Worm (Caenorhabditis elegans): ENCODE data around the gene lgc-4.

lgc-4 gene

DNA sequence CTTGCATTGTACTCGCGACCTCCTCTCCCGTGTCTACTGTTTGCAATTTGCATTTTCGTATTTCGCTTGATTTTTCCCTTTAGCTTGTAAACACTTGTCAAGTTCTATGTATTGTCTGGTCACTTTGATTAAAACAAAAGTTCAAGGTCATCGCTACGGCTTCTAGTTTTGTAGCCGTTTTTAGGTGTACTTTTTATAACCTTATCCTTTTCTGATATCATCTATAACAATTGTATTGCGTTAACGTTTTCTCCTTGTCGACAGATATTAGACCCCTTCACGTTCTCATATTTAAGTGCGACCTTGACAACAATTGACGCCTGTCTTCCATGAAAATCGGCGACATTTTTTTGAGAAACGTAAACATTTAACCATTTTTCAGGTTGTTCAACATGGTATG, 4.6 kb upstream of the lgc-4 start (continued):
- TF ChIP-seq egl-13 (tag; optimal IDR thresholded peaks at IDR 0.05) = no peak
- TF ChIP-seq vab-15 (tag; optimal IDR thresholded peaks at IDR 0.05) = no peak
- no peak for TF ChIP-seq ets-5 (GFP tag; IDR thresholded peaks at IDR 0.05)
- no peak for TF ChIP-seq nhr-28 (tag; optimal IDR thresholded peaks at IDR 0.05)
- TF ChIP-seq nhr-237 (tag; optimal IDR thresholded peaks at IDR 0.05) = no peak
- peak in 4 of 6 experiments; percentile 28 to 63 (median 59) for TF ChIP-seq elt-3 (tag; optimal IDR thresholded peaks at IDR 0.05)
- TF ChIP-seq unc-130 (tag; optimal IDR thresholded peaks at IDR 0.05) = no peak
- TF ChIP-seq mep-1 (tag; optimal IDR thresholded peaks at IDR 0.05) = no peak
- no peak for TF ChIP-seq fkh-10 (GFP tag; optimal IDR thresholded peaks at IDR 0.05)
- TF ChIP-seq aha-1 (tag; optimal IDR thresholded peaks at IDR 0.05) = no peak
- TF ChIP-seq nhr-19 (GFP tag; conservative IDR thresholded peaks at IDR 0.05) = 0 out of 2 replicates have a peak, but pooled peaks have one; percentile 19
- no peak for TF ChIP-seq lin-39 (tag; optimal IDR thresholded peaks at IDR 0.05)
- TF ChIP-seq rnt-1 (tag; optimal IDR thresholded peaks at IDR 0.05) = no peak
- peak; percentile 90 for TF ChIP-seq nhr-85 (tag)
- no peak for TF ChIP-seq tlp-1 (tag; optimal IDR thresholded peaks at IDR 0.05)
- no peak for TF ChIP-seq ceh-82 (tag; optimal IDR thresholded peaks at IDR 0.05)
- TF ChIP-seq mdl-1 (tag; optimal IDR thresholded peaks at IDR 0.05) = no peak
- TF ChIP-seq ceh-63 (GFP tag; optimal IDR thresholded peaks at IDR 0.05) = no peak
- TF ChIP-seq xbp-1 (tag; optimal IDR thresholded peaks at IDR 0.05) = no peak
- TF ChIP-seq lin-14 (GFP tag; optimal IDR thresholded peaks at IDR 0.05) = peak; percentile 46
- TF ChIP-seq irx-1 (tag; optimal IDR thresholded peaks at IDR 0.05) = no peak
- TF ChIP-seq dpl-1 (GFP tag; optimal IDR thresholded peaks at IDR 0.05) = no peak
- no peak for TF ChIP-seq swsn-7 (tag; optimal IDR thresholded peaks at IDR 0.05)
- no peak for TF ChIP-seq nhr-76 (tag; optimal IDR thresholded peaks at IDR 0.05)
- TF ChIP-seq tbx-2 (tag; optimal IDR thresholded peaks at IDR 0.05) = no peak
- TF ChIP-seq efl-3 (GFP tag; optimal IDR thresholded peaks at IDR 0.05) = no peak
- TF ChIP-seq sptf-1 (tag; optimal IDR thresholded peaks at IDR 0.05) = no peak
- no peak for TF ChIP-seq isw-1 (GFP tag; IDR thresholded peaks at IDR 0.05)
- TF ChIP-seq nhr-12 (tag; optimal IDR thresholded peaks at IDR 0.05) = no peak
- TF ChIP-seq blmp-1 (tag; optimal IDR thresholded peaks at IDR 0.05) = peak; percentile 14
- no peak for TF ChIP-seq pqm-1 (tag; optimal IDR thresholded peaks at IDR 0.05)
- TF ChIP-seq unc-98 (GFP tag; IDR thresholded peaks at IDR 0.05) = no peak
- no peak for TF ChIP-seq efl-1 (optimal IDR thresholded peaks at IDR 0.05)
- TF ChIP-seq efl-1 (GFP tag; optimal IDR thresholded peaks at IDR 0.05 in 1 of 2) = no peak
- TF ChIP-seq snu-23 (GFP tag; optimal IDR thresholded peaks at IDR 0.05) = peak; percentile 9
- TF ChIP-seq fos-1 (tag; optimal IDR thresholded peaks at IDR 0.05) = no peak
- TF ChIP-seq nhr-71 (tag; optimal IDR thresholded peaks at IDR 0.05) = peak; percentile 45
- TF ChIP-seq fkh-8 (tag; optimal IDR thresholded peaks at IDR 0.05) = no peak
- TF ChIP-seq C16A3.4 (tag; optimal IDR thresholded peaks at IDR 0.05) = no peak
- no peak for TF ChIP-seq unc-30 (tag; optimal IDR thresholded peaks at IDR 0.05)
- no peak for TF ChIP-seq C04F5.9 (tag; optimal IDR thresholded peaks at IDR 0.05)
- TF ChIP-seq hlh-4 (tag; optimal IDR thresholded peaks at IDR 0.05) = no peak
- TF ChIP-seq alr-1 (tag; optimal IDR thresholded peaks at IDR 0.05; ENCODE audit: borderline replicate concordance) = no peak
- peak; percentile 23 for TF ChIP-seq nhr-20 (tag; optimal IDR thresholded peaks at IDR 0.05)
- TF ChIP-seq unc-86 (tag; optimal IDR thresholded peaks at IDR 0.05) = no peak

ce11 chrX:9243257-9243656, 1.2 kb upstream of the lgc-4 start, which contains the start of gene gpa-12:
gpa-12 (plus strand) TSS chrX:9243557.
- TF ChIP-seq sptf-1 (tag; optimal IDR thresholded peaks at IDR 0.05) = no peak
- TF ChIP-seq unc-130 (tag; optimal IDR thresholded peaks at IDR 0.05) = no peak
- no peak for TF ChIP-seq skn-1 (tag; optimal IDR thresholded peaks at IDR 0.05)
- no peak for TF ChIP-seq grh-1 (GFP tag; IDR thresholded peaks at IDR 0.05)
- TF ChIP-seq C34B4.2 (tag; optimal IDR thresholded peaks at IDR 0.05) = no peak
- TF ChIP-seq alr-1 (tag; optimal IDR thresholded peaks at IDR 0.05; ENCODE audit: borderline replicate concordance) = no peak

Measured in whole organism, L1 larva.